Fruit fly (Drosophila melanogaster) whole organism, prepupa: ENCODE results near the gene GluRIIC.

Experiments used
- CG6276 ChIP-seq: fragments of 200-800 bp; sonication (Bioruptor generic); optimal IDR thresholded peaks from 2 replicates; lab custom pipeline; 2017; ENCODE audit warnings: missing biosample characterization, mild to moderate bottlenecking, missing genetic modification characterization
- Hr4 ChIP-seq: fragments of 200-800 bp; sonication (Bioruptor generic); optimal IDR thresholded peaks from 3 replicates; lab custom pipeline; 2016; ENCODE audit warnings: missing biosample characterization, missing genetic modification characterization

dm6 chr2L:870749-871418, 43.0 kb upstream of the GluRIIC start:
- TF ChIP-seq Hr4 (GFP tag; lab: Kevin White, UChicago): peak; percentile 67
- TF ChIP-seq CG6276: no peak
